Worm (Caenorhabditis elegans) whole organism, L2 larva: ENCODE data around the gene F31F4.17.

Source experiments
- aly-2 ChIP-seq: fragments of 150-350 bp; optimal IDR thresholded peaks from 2 replicates; lab custom pipeline; 2014; ENCODE audit warnings: missing biosample characterization, missing genetic modification characterization
- ama-1 ChIP-seq: fragments of 150-350 bp; optimal IDR thresholded peaks from 2 replicates; lab custom pipeline; 2018; ENCODE audit warnings: inconsistent platforms
- fos-1 ChIP-seq: fragments of 150-350 bp; optimal IDR thresholded peaks from 2 replicates; lab custom pipeline; 2014; ENCODE audit warnings: missing biosample characterization, missing genetic modification characterization
- lsy-2 ChIP-seq, 2 experiments: fragments of 150-350 bp in 1 of 2; sonication (generic microtip) in 1 of 2; optimal IDR thresholded peaks; 2 replicates each; lab custom pipeline; 2014 to 2017; ENCODE audit warnings: missing biosample characterization in 2 of 2, missing genetic modification characterization in 2 of 2
- nhr-11 ChIP-seq: fragments of 150-350 bp; optimal IDR thresholded peaks from 2 replicates; lab custom pipeline; 2014; ENCODE audit warnings: missing biosample characterization, missing genetic modification characterization
- skn-1 ChIP-seq: sonication (generic microtip); optimal IDR thresholded peaks from 2 replicates; lab custom pipeline; 2017; ENCODE audit warnings: missing biosample characterization, missing genetic modification characterization
- ztf-11 ChIP-seq: sonication (generic microtip); optimal IDR thresholded peaks from 2 replicates; lab custom pipeline; 2017; ENCODE audit warnings: missing biosample characterization, missing genetic modification characterization

- TF ChIP-seq ztf-11 (no peak), fos-1 (tag; lab: Kevin White, UChicago) (no peak), skn-1 (tag; lab: Kevin White, UChicago) (no peak), nhr-11 (no peak), lsy-2 (tag; optimal IDR thresholded peaks at IDR 0.05; lab: Kevin White, UChicago) (no peak), ama-1 (lab: Kevin White, UChicago) (no peak), aly-2 (tag; lab: Kevin White, UChicago) (no peak)
Observed at ce11 chrV:609671-610070, 50.4 kb downstream of the F31F4.17 start, which contains the start of gene srlf-36.
